Fruit fly (Drosophila melanogaster): ENCODE results near the gene Usp32.

The Usp32 gene

DNA sequence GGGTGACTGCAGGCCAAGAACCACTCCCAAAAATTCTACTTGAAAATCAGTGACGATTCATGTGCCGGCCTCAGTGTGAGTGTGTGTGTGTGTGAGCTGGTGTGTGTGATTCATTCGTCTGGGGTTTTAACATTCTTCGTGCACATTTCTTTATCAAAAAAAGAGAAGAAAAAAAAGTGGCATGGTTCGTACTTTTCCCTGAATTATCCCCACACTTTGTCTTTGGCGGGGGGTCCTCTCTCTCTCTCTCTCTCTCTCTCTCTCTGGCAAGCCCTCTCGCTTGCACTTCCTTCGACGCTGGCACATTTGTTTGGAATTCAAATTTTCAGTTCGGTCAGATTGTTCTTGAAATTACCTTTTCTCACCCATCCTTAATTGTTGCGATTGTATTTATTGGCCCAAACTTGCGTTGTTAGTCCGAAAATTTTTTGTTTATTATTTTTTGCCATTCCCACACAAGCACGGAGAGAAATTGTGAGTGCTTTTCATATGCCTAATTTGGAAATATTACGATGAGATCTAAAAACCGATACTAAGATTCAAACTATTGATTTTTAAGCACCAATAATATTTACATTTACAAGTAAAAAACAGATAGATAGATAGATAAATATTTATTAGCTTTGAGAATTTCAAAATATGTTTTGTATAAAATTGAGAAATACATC lies 58.2 kb downstream of the Usp32 start:
- TF ChIP-seq so (GFP tag; IDR thresholded peaks at IDR 0.05) (no peak), lola (GFP tag; optimal IDR thresholded peaks at IDR 0.05) (no peak), Dip2 (GFP tag; IDR thresholded peaks at IDR 0.05) (no peak), CG9609 (GFP tag; optimal IDR thresholded peaks at IDR 0.05) (no peak), pan (optimal IDR thresholded peaks at IDR 0.05) (no peak), pan (GFP tag; optimal IDR thresholded peaks at IDR 0.05 in 1 of 2, IDR thresholded peaks at IDR 0.05 in 1 of 2) (no peak), pita (GFP tag; optimal IDR thresholded peaks at IDR 0.05) (no peak), toy (GFP tag; IDR thresholded peaks at IDR 0.05) (no peak), Pdp1 (GFP tag; optimal IDR thresholded peaks at IDR 0.05) (no peak), CG8290 (GFP tag; optimal IDR thresholded peaks at IDR 0.05) (no peak), CG8290 (tag; optimal IDR thresholded peaks at IDR 0.05) (no peak), br (optimal IDR thresholded peaks at IDR 0.05) (no peak), CG4730 (GFP tag; IDR thresholded peaks at IDR 0.05) (no peak), Hmx (GFP tag; optimal IDR thresholded peaks at IDR 0.05) (no peak), disco-r (GFP tag; optimal IDR thresholded peaks at IDR 0.05) (no peak), Adf1 (GFP tag; IDR thresholded peaks at IDR 0.05) (no peak), CG18262 (tag; optimal IDR thresholded peaks at IDR 0.05) (peak; percentile 10), crp (GFP tag; optimal IDR thresholded peaks at IDR 0.05) (no peak), fru (optimal IDR thresholded peaks at IDR 0.05) (no peak), bsh (GFP tag; optimal IDR thresholded peaks at IDR 0.05) (peak in 1 of 2 experiments; percentile 11), cg (GFP tag; optimal IDR thresholded peaks at IDR 0.05) (peak; percentile 77), gcm (GFP tag; optimal IDR thresholded peaks at IDR 0.05) (no peak), CG13894 (tag; optimal IDR thresholded peaks at IDR 0.05) (no peak), CG13123 (GFP tag; optimal IDR thresholded peaks at IDR 0.05) (no peak), insv (GFP tag; optimal IDR thresholded peaks at IDR 0.05) (no peak), ci (GFP tag; IDR thresholded peaks at IDR 0.05) (no peak), CG4282 (GFP tag; optimal IDR thresholded peaks at IDR 0.05) (no peak), Vsx1 (GFP tag; optimal IDR thresholded peaks at IDR 0.05) (no peak), CG10654 (GFP tag; optimal IDR thresholded peaks at IDR 0.05) (no peak), dati (GFP tag; IDR thresholded peaks at IDR 0.05) (no peak), dmrt99B (tag; optimal IDR thresholded peaks at IDR 0.05) (no peak), CG2712 (tag; optimal IDR thresholded peaks at IDR 0.05) (peak; percentile 8), Trl (optimal IDR thresholded peaks at IDR 0.05) (peak in 1 of 2 experiments; percentile 78), Trl (GFP tag; optimal IDR thresholded peaks at IDR 0.05) (no peak), CG10462 (GFP tag; optimal IDR thresholded peaks at IDR 0.05) (no peak), Ets65A (GFP tag) (no peak), run (tag; optimal IDR thresholded peaks at IDR 0.05) (no peak), H2.0 (GFP tag; IDR thresholded peaks at IDR 0.05) (no peak), CG6254 (GFP tag; optimal IDR thresholded peaks at IDR 0.05) (no peak), CG3065 (GFP tag; optimal IDR thresholded peaks at IDR 0.05) (no peak), wdn (GFP tag; IDR thresholded peaks at IDR 0.05) (no peak), Atf-2 (GFP tag; optimal IDR thresholded peaks at IDR 0.05) (no peak), bcd (GFP tag; optimal IDR thresholded peaks at IDR 0.05) (no peak), Lhr (GFP tag; optimal IDR thresholded peaks at IDR 0.05) (no peak), CG8388 (GFP tag; optimal IDR thresholded peaks at IDR 0.05) (no peak), chm (GFP tag; IDR thresholded peaks at IDR 0.05) (no peak), CG14860 (GFP tag; IDR thresholded peaks at IDR 0.05; ENCODE audit: partially characterized antibody) (no peak), CG4424 (GFP tag; optimal IDR thresholded peaks at IDR 0.05) (no peak), gro (GFP tag; optimal IDR thresholded peaks at IDR 0.05) (no peak), CG18011 (GFP tag; optimal IDR thresholded peaks at IDR 0.05) (no peak), CG11696 (GFP tag; IDR thresholded peaks at IDR 0.05) (no peak), Optix (GFP tag; IDR thresholded peaks at IDR 0.05) (no peak)

Data from whole organism, embryonic.